Worm (Caenorhabditis elegans): Measurements from ENCODE around the gene cct-7.

Gene cct-7

DNA sequence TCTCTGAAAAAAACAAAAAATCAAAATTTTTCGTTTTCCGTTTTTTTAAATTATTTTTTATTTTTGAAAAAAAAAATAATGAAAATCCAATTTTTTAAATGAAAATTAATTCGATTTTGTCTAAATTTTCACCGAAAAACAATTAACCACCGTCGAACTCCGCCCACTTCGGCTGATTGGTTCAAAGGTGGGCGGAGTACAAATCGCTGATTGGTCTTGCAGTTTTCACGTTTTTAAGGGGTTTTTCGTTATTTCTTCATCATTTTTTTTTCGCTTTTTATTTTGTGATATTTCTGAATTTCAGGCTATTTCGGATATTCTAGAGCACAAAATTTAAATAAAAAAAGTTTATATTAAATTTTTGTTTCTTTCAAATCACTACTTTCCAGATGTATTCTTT is 7.0 kb upstream of the cct-7 start:
- no peak for TF ChIP-seq klf-2 (GFP tag; conservative IDR thresholded peaks at IDR 0.05)
- no peak for TF ChIP-seq ztf-29 (GFP tag; IDR thresholded peaks at IDR 0.05)
- no peak for TF ChIP-seq tab-1 (GFP tag; IDR thresholded peaks at IDR 0.05)
- no peak for TF ChIP-seq ztf-23 (GFP tag; IDR thresholded peaks at IDR 0.05)
- no peak for TF ChIP-seq med-1 (GFP tag; optimal IDR thresholded peaks at IDR 0.05; ENCODE audit: insufficient read depth)
- TF ChIP-seq T22C8.4 (GFP tag; IDR thresholded peaks at IDR 0.05) = no peak
- no peak for TF ChIP-seq flt-1 (GFP tag; IDR thresholded peaks at IDR 0.05)
- TF ChIP-seq cog-1 (tag; optimal IDR thresholded peaks at IDR 0.05) = no peak
- TF ChIP-seq ref-1 (GFP tag; conservative IDR thresholded peaks at IDR 0.05) = no peak

DNA sequence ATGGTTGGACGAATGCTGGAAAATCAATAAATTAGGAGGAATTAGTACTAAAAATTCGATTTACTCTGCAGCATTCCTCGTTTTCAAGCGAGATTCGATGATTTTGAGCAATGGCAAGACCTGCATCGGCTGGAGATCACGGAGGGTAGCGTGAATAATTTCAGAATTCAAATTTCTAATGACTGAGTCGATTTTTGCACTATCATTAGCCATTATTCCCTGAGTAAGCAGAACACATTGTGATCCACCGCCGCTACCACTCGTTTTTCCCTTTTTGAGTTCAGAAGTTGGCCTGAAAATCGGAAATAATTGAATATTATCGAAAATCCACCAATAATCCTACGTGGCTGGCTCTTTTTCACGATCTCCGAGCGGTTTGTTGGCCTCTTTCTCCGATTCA is 4.0 kb upstream of the cct-7 start:
- TF ChIP-seq tab-1 (GFP tag; IDR thresholded peaks at IDR 0.05) (no peak), ref-1 (GFP tag; conservative IDR thresholded peaks at IDR 0.05) (no peak), flt-1 (GFP tag; IDR thresholded peaks at IDR 0.05) (no peak), klf-2 (GFP tag; conservative IDR thresholded peaks at IDR 0.05) (no peak), cog-1 (tag; optimal IDR thresholded peaks at IDR 0.05) (no peak), T22C8.4 (GFP tag; IDR thresholded peaks at IDR 0.05) (no peak), ztf-23 (GFP tag; IDR thresholded peaks at IDR 0.05) (no peak), med-1 (GFP tag; optimal IDR thresholded peaks at IDR 0.05; ENCODE audit: insufficient read depth) (no peak), ztf-29 (GFP tag; IDR thresholded peaks at IDR 0.05) (no peak)

DNA sequence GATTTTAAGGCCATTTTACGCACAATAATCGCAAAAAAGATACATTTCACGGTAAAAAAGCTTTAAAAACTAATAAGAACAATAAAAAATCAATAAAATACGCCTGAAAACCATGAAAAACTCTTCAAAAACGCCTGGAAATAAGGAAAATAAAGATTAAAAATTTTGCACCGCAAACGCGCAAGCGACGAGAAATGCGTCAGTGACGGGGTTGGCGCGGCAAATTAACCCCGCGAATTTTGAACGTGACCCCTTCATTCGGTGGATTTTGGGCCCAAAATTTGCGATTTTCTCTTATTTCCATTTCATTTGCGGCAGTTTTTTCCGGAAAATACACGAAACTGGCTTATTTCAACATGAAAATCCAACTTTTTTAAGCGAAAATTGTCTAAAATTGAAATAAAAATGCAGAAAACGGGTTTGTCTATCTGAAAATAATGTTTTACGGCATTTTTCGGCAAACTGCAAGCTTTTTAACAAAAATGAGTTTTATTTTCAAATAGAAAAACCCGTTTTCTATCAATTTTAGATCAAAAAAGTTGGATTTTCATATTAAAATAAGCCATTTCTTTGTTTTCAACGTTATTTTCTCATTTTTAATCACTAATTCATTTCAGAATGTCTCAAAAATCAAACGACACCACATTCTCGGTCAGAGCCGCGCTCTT is 3.3 kb upstream of the cct-7 start, which contains the start of gene knl-3:
Gene knl-3, plus strand, starts transcription at position 618 of the 668 bp plus-strand sequence.
- TF ChIP-seq T22C8.4 (GFP tag; IDR thresholded peaks at IDR 0.05) (peak; percentile 71), ztf-23 (GFP tag; IDR thresholded peaks at IDR 0.05) (peak; percentile 76), ztf-29 (GFP tag; IDR thresholded peaks at IDR 0.05) (0 out of 2 replicates have a peak, but pooled peaks have one; percentile 43), med-1 (GFP tag; optimal IDR thresholded peaks at IDR 0.05; ENCODE audit: insufficient read depth) (peak; percentile 48), cog-1 (tag; optimal IDR thresholded peaks at IDR 0.05) (peak; percentile 63), klf-2 (GFP tag; conservative IDR thresholded peaks at IDR 0.05) (no peak), flt-1 (GFP tag; IDR thresholded peaks at IDR 0.05) (peak; percentile 75; the same call in 1 of the 2 replicates), tab-1 (GFP tag; IDR thresholded peaks at IDR 0.05) (peak; percentile 75; the same call in 1 of the 2 replicates), ref-1 (GFP tag; conservative IDR thresholded peaks at IDR 0.05) (no peak)

DNA sequence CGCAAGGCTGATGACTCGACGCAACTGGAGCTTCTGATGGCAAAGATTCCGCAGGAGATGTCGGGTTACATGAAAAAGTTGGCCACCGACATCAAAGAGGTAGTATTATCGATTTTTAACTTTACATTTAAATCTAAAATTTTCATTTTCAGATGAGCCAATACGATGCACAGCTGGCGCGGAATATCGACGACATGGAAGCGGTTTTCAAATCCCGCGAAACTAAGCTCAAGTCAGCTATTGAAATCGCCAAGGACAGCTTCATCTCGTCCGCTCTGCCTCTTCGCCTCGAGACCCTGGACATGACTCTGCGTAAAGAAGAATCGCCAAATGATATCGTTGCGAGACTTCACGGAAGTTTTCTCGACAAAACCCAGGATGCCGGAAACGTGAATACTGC is 2.4 kb upstream of the cct-7 start, which contains the start of gene T10B5.3:
Gene T10B5.3, minus strand, starts transcription at position 101 of the 400 bp plus-strand sequence.
- TF ChIP-seq ztf-23 (GFP tag; IDR thresholded peaks at IDR 0.05) (no peak), tab-1 (GFP tag; IDR thresholded peaks at IDR 0.05) (no peak), T22C8.4 (GFP tag; IDR thresholded peaks at IDR 0.05) (no peak), cog-1 (tag; optimal IDR thresholded peaks at IDR 0.05) (no peak), flt-1 (GFP tag; IDR thresholded peaks at IDR 0.05) (no peak), ref-1 (GFP tag; conservative IDR thresholded peaks at IDR 0.05) (no peak), ztf-29 (GFP tag; IDR thresholded peaks at IDR 0.05) (no peak), klf-2 (GFP tag; conservative IDR thresholded peaks at IDR 0.05) (no peak), med-1 (GFP tag; optimal IDR thresholded peaks at IDR 0.05; ENCODE audit: insufficient read depth) (no peak)

DNA sequence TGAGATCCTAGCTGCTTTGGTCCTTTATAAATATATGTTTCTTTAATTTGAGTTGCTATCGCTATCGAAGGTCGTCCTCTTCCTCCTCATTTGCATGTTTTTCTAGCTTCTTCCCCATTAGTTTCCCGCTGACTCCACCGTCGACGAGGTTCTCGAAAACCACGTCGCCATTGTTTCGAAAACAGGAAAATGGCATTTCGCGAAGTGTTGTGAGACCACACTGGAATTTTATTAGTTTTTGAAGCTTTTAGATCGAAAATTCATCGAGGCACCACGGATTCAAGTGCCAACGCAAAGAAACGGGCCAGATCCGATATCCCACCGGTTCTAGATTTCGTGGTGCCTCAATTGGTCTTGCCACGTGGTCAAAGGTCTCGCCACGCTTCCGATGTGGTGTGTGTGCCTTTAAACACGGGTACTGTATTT is 1.5 kb upstream of the cct-7 start:
- TF ChIP-seq med-1 (GFP tag; optimal IDR thresholded peaks at IDR 0.05; ENCODE audit: insufficient read depth) (no peak), ref-1 (GFP tag; conservative IDR thresholded peaks at IDR 0.05) (no peak), flt-1 (GFP tag; IDR thresholded peaks at IDR 0.05) (no peak), cog-1 (tag; optimal IDR thresholded peaks at IDR 0.05) (no peak), tab-1 (GFP tag; IDR thresholded peaks at IDR 0.05) (no peak), ztf-29 (GFP tag; IDR thresholded peaks at IDR 0.05) (no peak)

DNA sequence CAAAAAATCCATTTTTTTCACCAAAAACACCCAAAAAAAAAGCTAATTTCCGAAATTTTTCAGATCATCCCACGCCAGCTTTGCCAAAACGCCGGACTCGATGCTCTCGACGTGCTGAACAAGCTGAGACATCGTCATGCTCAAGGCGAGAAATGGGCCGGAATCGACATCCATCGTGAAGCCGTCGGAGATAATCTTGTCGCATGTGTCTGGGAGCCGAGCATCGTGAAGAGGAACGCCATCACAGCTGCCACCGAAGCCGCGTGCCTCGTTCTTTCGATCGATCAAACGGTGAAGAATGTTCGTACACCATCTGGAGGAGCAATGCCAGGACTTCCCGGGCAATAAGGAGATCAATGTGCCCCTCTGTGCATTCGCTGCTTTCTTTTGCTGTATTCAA is 2.8 kb downstream of the cct-7 start:
- TF ChIP-seq tab-1 (GFP tag; IDR thresholded peaks at IDR 0.05) (no peak), ref-1 (GFP tag; conservative IDR thresholded peaks at IDR 0.05) (no peak), T22C8.4 (GFP tag; IDR thresholded peaks at IDR 0.05) (no peak), cog-1 (tag; optimal IDR thresholded peaks at IDR 0.05) (no peak), ztf-23 (GFP tag; IDR thresholded peaks at IDR 0.05) (no peak), med-1 (GFP tag; optimal IDR thresholded peaks at IDR 0.05; ENCODE audit: insufficient read depth) (no peak), klf-2 (GFP tag; conservative IDR thresholded peaks at IDR 0.05) (no peak)

DNA sequence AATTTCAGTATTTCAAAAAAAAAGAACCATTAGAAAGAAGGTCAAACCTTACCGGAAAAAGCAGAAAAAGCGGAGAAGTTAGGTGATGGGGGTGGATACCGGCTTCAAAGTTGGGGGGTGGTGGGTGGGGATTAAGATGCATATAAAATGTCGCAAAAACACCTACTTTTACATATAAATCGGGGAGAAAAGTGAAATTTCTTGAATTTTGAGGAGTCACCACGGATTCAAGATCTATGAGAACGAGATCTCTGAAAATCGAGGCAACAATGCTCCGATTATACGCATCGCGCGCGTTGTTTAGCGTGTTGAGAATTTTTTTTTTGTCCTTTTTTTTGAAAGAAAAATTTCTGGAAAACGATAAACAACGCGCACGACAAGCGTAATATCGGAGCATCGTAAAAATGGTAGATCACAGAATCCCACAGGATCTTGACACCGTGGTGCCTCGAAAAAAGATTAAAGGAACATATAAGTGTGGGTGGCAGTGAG is 3.5 kb downstream of the cct-7 start:
- TF ChIP-seq cog-1 (tag; optimal IDR thresholded peaks at IDR 0.05) (no peak), klf-2 (GFP tag; conservative IDR thresholded peaks at IDR 0.05) (0 out of 2 replicates have a peak, but pooled peaks have one; percentile 49), tab-1 (GFP tag; IDR thresholded peaks at IDR 0.05) (no peak), med-1 (GFP tag; optimal IDR thresholded peaks at IDR 0.05; ENCODE audit: insufficient read depth) (no peak), T22C8.4 (GFP tag; IDR thresholded peaks at IDR 0.05) (no peak), ztf-29 (GFP tag; IDR thresholded peaks at IDR 0.05) (no peak)

DNA sequence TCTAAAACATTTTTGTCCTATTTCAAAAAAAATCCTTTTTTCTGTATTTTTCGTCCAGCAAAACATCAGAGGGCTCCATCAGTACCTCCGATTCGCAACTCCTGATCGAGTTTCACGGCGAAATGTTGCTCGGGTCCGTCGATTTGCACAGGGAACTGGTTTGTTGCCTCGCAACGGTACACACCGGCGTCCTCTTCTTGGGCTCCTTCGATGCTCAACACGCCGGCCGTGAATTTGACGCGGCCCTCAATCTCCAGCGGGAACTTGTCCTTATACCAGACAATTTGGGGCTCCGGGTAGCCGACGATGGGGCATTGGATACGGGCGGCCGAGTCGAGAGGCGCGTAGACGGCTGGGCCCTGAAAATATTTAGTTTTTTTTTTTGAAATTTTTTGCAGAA is 6.0 kb downstream of the cct-7 start:
- TF ChIP-seq cog-1 (tag; optimal IDR thresholded peaks at IDR 0.05) (no peak), ref-1 (GFP tag; conservative IDR thresholded peaks at IDR 0.05) (no peak), klf-2 (GFP tag; conservative IDR thresholded peaks at IDR 0.05) (no peak), med-1 (GFP tag; optimal IDR thresholded peaks at IDR 0.05; ENCODE audit: insufficient read depth) (no peak), ztf-23 (GFP tag; IDR thresholded peaks at IDR 0.05) (no peak), T22C8.4 (GFP tag; IDR thresholded peaks at IDR 0.05) (no peak), flt-1 (GFP tag; IDR thresholded peaks at IDR 0.05) (no peak), tab-1 (GFP tag; IDR thresholded peaks at IDR 0.05) (no peak), ztf-29 (GFP tag; IDR thresholded peaks at IDR 0.05) (no peak)

DNA sequence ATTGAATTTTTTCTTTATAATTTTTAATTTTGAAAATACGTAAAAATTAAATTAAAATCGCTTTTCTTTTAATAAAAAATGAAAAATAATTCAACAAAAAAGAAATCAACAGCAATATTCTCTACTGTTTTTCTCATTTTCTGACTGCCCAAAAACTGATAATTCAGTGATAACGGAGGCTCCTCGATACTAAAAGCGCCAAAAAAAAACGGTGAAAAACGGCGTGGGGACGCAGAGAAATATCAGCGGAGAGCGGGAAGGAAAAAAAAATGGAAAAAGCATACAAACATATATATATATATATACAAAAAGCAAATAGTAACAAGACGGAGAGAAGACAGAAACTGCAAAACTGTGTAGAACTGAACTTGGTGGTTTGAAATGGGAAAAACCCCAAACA is 11.1 kb downstream of the cct-7 start:
- TF ChIP-seq flt-1 (GFP tag; IDR thresholded peaks at IDR 0.05) (no peak), T22C8.4 (GFP tag; IDR thresholded peaks at IDR 0.05) (no peak), ztf-23 (GFP tag; IDR thresholded peaks at IDR 0.05) (no peak), ref-1 (GFP tag; conservative IDR thresholded peaks at IDR 0.05) (no peak), ztf-29 (GFP tag; IDR thresholded peaks at IDR 0.05) (no peak), cog-1 (tag; optimal IDR thresholded peaks at IDR 0.05) (no peak), tab-1 (GFP tag; IDR thresholded peaks at IDR 0.05) (no peak), med-1 (GFP tag; optimal IDR thresholded peaks at IDR 0.05; ENCODE audit: insufficient read depth) (no peak), klf-2 (GFP tag; conservative IDR thresholded peaks at IDR 0.05) (no peak)
